Fruit fly (Drosophila melanogaster) whole organism, prepupa: ENCODE data around the gene Adsl.

ENCODE experiments used
- Blimp-1 ChIP-seq: fragments of 200-800 bp; sonication (Bioruptor generic); optimal IDR thresholded peaks from 3 replicates; lab custom pipeline; 2017; ENCODE audit warnings: missing biosample characterization, missing genetic modification characterization, mild to moderate bottlenecking, moderate library complexity, missing genetic modification reagents
- CG32006 ChIP-seq: fragments of 200-800 bp; sonication (Bioruptor generic); optimal IDR thresholded peaks from 3 replicates; lab custom pipeline; 2017; ENCODE audit warnings: missing biosample characterization, mild to moderate bottlenecking, missing genetic modification characterization
- CG6792 ChIP-seq: fragments of 200-800 bp; sonication (Bioruptor generic); optimal IDR thresholded peaks from 3 replicates; lab custom pipeline; 2016; ENCODE audit warnings: missing biosample characterization, missing genetic modification characterization
- CG8119 ChIP-seq: fragments of 200-800 bp; sonication (Bioruptor generic); IDR thresholded peaks from 3 replicates; pipeline ENCODE4 v1.3.6; 2022; ENCODE audit warnings: missing biosample characterization, missing genetic modification characterization
- Smox ChIP-seq: fragments of 200-800 bp; sonication (Bioruptor generic); optimal IDR thresholded peaks from 3 replicates; lab custom pipeline; 2016; ENCODE audit warnings: missing biosample characterization, missing genetic modification characterization
- Sox15 ChIP-seq: fragments of 200-800 bp; sonication (Bioruptor generic); optimal IDR thresholded peaks from 3 replicates; lab custom pipeline; 2016; ENCODE audit warnings: missing biosample characterization, missing genetic modification characterization
- achi ChIP-seq: fragments of 200-800 bp; sonication (Bioruptor generic); optimal IDR thresholded peaks from 3 replicates; lab custom pipeline; 2016; ENCODE audit warnings: missing biosample characterization, missing genetic modification characterization
- eg ChIP-seq: fragments of 200-800 bp; sonication (Bioruptor generic); IDR thresholded peaks from 3 replicates; pipeline ENCODE4 v1.3.6; 2022; ENCODE audit warnings: missing biosample characterization, missing genetic modification characterization
- esn ChIP-seq: fragments of 200-800 bp; sonication (Bioruptor generic); optimal IDR thresholded peaks from 2 replicates; lab custom pipeline; 2016; ENCODE audit warnings: missing biosample characterization, mild to moderate bottlenecking, missing genetic modification characterization, moderate library complexity
- lz ChIP-seq: fragments of 200-800 bp; sonication (Bioruptor generic); optimal IDR thresholded peaks from 3 replicates; lab custom pipeline; 2016; ENCODE audit warnings: missing biosample characterization, missing genetic modification characterization
- net ChIP-seq: fragments of 200-800 bp; sonication (Bioruptor generic); optimal IDR thresholded peaks from 3 replicates; lab custom pipeline; 2016; ENCODE audit warnings: missing biosample characterization, missing genetic modification characterization
- pdm3 ChIP-seq: fragments of 200-800 bp; sonication (Bioruptor generic); optimal IDR thresholded peaks from 3 replicates; lab custom pipeline; 2016; ENCODE audit warnings: missing biosample characterization, missing genetic modification characterization
- spab ChIP-seq: fragments of 200-800 bp; sonication (Bioruptor generic); optimal IDR thresholded peaks from 2 replicates; lab custom pipeline; 2017; ENCODE audit warnings: missing biosample characterization, mild to moderate bottlenecking, missing genetic modification characterization, missing genetic modification reagents
- svp ChIP-seq: fragments of 200-800 bp; sonication (Bioruptor generic); peaks from one replicate; lab custom pipeline; 2016; ENCODE audit warnings: missing biosample characterization, missing genetic modification characterization

- TF ChIP-seq achi (GFP tag; lab: Kevin White, UChicago), result no peak
- no peak for TF ChIP-seq Smox (GFP tag; lab: Kevin White, UChicago)
- peak; percentile 51 for TF ChIP-seq svp
- TF ChIP-seq CG32006, result no peak
- TF ChIP-seq Blimp-1 (GFP tag; lab: Kevin White, UChicago), result no peak
- TF ChIP-seq esn, result no peak
- TF ChIP-seq pdm3 (GFP tag; lab: Kevin White, UChicago), result no peak
- TF ChIP-seq CG6792 (GFP tag; lab: Kevin White, UChicago), result no peak
- TF ChIP-seq spab, result no peak
- TF ChIP-seq Sox15, result no peak
- no peak for TF ChIP-seq lz
- no peak for TF ChIP-seq eg (GFP tag; lab: Robert Waterston, UW)
- TF ChIP-seq CG8119, result no peak
- TF ChIP-seq net (GFP tag; lab: Kevin White, UChicago), result no peak
These were observed 33.6 kb upstream of the Adsl start for dm6 chr3R:17054528-17054927.
